Worm (Caenorhabditis elegans): ENCODE measurements around the gene F35F10.5.

The F35F10.5 gene

DNA sequence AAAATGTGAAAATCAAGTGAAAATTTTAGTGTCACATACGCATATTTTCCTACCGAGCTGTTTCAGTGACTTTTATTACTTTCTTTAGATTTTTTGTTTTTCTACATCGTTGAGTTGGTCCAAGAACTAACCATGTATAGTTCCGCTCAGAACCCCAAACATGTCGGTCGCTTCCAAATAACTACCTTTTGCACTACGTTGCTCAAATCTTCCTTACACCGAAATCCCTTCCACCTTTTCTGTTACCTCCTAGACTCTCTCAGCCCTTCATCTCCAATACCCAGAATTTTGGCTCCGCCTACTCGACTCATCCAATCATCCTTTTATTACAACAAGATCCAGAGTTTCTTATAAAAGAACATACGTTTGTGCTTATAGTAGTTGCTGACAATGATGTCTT lies at the start of gene F35F10.5:
Gene F35F10.5, plus strand, starts transcription at position 301 of the 400 bp plus-strand sequence.
- TF ChIP-seq aly-1 (tag; optimal IDR thresholded peaks at IDR 0.05) (no peak), B0310.2 (tag; optimal IDR thresholded peaks at IDR 0.05) (no peak), ceh-13 (GFP tag; optimal IDR thresholded peaks at IDR 0.05) (no peak), tbx-37 (GFP tag; conservative IDR thresholded peaks at IDR 0.05) (no peak), flt-1 (GFP tag; IDR thresholded peaks at IDR 0.05) (no peak), pes-1 (GFP tag; IDR thresholded peaks at IDR 0.05) (no peak), ets-7 (tag; optimal IDR thresholded peaks at IDR 0.05) (no peak), hmg-4 (GFP tag; optimal IDR thresholded peaks at IDR 0.05) (no peak), F13C5.2 (tag; optimal IDR thresholded peaks at IDR 0.05) (no peak), hmbx-1 (tag; optimal IDR thresholded peaks at IDR 0.05) (no peak), ceh-36 (tag; optimal IDR thresholded peaks at IDR 0.05) (no peak), ama-1 (optimal IDR thresholded peaks at IDR 0.05) (no peak), tra-4 (tag; optimal IDR thresholded peaks at IDR 0.05) (no peak), scrt-1 (GFP tag; IDR thresholded peaks at IDR 0.05) (no peak)

DNA sequence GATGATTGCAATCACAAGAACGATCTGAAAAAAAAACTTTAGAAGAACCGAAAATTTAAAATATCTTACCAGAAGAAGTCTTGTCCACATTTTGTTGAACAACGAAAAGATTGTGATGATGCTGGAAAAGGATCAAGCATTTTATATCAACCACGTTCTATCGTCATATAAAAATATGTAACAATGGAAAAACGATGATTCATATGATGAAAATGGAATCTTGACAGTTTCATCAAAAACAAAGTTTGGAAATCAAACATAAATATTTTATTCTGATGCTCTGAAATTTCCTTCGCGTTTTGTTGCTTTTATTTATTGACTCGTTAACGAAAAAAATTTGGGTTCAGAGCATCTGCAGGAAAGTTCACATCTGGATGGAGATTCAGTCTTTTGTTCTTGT lies 48.1 kb upstream of the F35F10.5 start, which contains the start of the genes K08D9.9 and str-16:
Gene K08D9.9, minus strand, starts transcription at position 101 of the 400 bp plus-strand sequence.
Gene str-16, plus strand, starts transcription at position 266 of the 400 bp plus-strand sequence.
- no peak for TF ChIP-seq ceh-13 (GFP tag; optimal IDR thresholded peaks at IDR 0.05)
- no peak for TF ChIP-seq hnd-1 (tag; optimal IDR thresholded peaks at IDR 0.05)
- no peak for TF ChIP-seq hmg-4 (GFP tag; optimal IDR thresholded peaks at IDR 0.05)
- no peak for TF ChIP-seq sea-1 (GFP tag; conservative IDR thresholded peaks at IDR 0.05)

DNA sequence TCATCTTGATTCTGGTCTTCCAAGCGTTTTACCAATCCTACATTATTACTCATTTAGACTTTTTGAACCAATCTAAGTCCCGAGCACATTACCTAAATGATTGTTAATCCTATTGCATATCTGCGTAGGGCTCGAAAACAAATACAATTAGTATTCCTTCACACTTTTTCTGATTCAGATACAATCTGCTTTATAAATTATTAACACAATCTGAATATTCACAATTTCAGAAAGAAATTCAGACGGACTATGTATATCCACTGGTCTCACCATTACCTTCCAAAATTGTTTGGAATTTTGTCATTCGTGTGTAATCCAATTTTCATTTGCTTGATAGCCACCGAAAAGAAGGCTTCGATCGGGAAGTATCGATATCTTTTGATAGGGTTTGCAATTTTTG lies 43.6 kb upstream of the F35F10.5 start, which contains the start of gene srj-11:
Gene srj-11, plus strand, starts transcription at position 250 of the 400 bp plus-strand sequence.
- TF ChIP-seq hmbx-1 (tag; optimal IDR thresholded peaks at IDR 0.05) (no peak), ets-7 (tag; optimal IDR thresholded peaks at IDR 0.05) (no peak), ceh-36 (tag; optimal IDR thresholded peaks at IDR 0.05) (no peak), tbx-11 (GFP tag; IDR thresholded peaks at IDR 0.05) (no peak), scrt-1 (GFP tag; IDR thresholded peaks at IDR 0.05) (no peak), tra-4 (tag; optimal IDR thresholded peaks at IDR 0.05) (no peak), hnd-1 (tag; optimal IDR thresholded peaks at IDR 0.05) (no peak)

DNA sequence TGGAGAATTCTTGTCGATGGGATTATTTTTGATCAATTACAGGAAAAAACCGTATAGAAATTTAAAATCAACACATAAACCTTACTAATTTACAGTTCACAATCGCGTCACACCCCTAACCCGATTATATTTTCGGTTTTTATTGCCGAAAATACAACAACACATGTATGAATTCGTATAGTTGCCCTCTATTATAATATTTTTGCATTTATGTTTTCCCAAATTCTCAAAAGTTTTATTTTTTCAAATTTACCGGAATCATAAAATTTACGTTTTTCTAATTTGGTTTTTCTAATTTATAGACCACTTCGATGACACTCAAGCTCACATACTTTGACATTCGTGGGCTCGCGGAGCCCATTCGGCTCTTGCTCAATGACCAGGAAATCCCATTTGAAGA lies 41.7 kb upstream of the F35F10.5 start, which contains the start of gene gst-23:
Gene gst-23, plus strand, starts transcription at position 301 of the 400 bp plus-strand sequence.
- TF ChIP-seq pes-1 (GFP tag; IDR thresholded peaks at IDR 0.05) = no peak
- no peak for TF ChIP-seq scrt-1 (GFP tag; IDR thresholded peaks at IDR 0.05)
- TF ChIP-seq hnd-1 (tag; optimal IDR thresholded peaks at IDR 0.05) = no peak

DNA sequence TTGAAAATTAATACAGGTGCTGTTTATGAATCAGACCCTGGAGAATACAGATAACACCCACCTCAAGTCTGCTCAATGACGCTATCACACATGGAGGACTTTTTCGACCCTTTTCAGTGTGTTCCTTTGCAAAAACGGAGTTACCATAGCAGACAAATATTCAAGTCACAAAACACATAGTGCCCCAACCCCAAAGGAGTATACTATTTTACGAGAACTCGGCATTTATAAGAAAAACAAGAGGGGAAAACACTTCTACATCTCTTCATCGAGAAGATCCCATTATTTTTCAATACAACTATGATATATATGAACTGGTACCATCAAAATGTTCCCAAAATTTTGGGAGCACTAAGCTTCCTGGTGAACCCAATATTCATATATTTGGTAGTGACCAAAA lies 40.0 kb upstream of the F35F10.5 start, which contains the start of gene srj-7:
Gene srj-7, plus strand, starts transcription at position 301 of the 400 bp plus-strand sequence.
- TF ChIP-seq pes-1 (GFP tag; IDR thresholded peaks at IDR 0.05) (no peak), aly-1 (tag; optimal IDR thresholded peaks at IDR 0.05) (no peak)

DNA sequence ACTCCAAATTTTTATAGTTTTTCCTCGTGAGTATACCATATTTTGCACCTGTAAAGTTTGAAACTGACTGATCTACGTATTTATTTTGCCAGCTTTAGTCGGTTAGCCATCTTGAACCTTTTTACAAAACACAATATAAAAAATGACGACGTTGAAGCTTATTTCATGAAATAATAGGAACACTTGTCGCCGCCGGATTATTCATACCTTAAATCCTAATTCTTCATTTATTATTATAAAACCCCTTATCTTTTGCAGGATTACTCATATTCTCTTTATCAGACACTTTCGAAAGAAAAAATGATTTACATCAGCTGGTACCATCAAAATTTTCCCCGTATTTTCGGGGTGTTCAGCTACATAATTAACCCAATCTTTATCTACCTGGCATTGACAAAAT lies 37.2 kb upstream of the F35F10.5 start, which contains the start of gene srj-8:
Gene srj-8, plus strand, starts transcription at position 301 of the 400 bp plus-strand sequence.
- TF ChIP-seq ama-1 (optimal IDR thresholded peaks at IDR 0.05) = no peak
- no peak for TF ChIP-seq aly-1 (tag; optimal IDR thresholded peaks at IDR 0.05)

DNA sequence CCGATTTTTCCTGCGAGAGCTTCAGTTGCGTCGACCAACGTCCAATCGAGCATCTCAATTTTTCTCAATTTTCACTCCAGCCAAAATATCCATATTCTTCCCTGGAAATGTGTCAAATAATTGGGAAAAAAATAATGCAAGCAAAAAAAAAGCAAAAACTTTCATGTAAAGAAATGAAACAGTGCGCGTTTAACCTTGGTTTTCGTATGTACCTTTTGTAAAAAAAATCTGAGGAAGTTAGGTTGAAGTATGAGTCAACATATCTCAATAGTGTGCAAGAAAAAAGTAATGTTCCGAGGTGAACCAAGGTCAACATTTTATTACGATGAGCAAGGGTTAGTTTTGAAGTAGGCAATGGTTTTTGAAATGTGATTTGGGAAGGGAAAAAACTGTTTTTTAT lies 34.6 kb upstream of the F35F10.5 start, which contains the start of gene T28A11.13:
Gene T28A11.13, minus strand, starts transcription at position 101 of the 400 bp plus-strand sequence.
- TF ChIP-seq ceh-13 (GFP tag; optimal IDR thresholded peaks at IDR 0.05) (no peak), ama-1 (optimal IDR thresholded peaks at IDR 0.05) (no peak), tra-4 (tag; optimal IDR thresholded peaks at IDR 0.05) (no peak), hmbx-1 (tag; optimal IDR thresholded peaks at IDR 0.05) (no peak), sea-1 (GFP tag; conservative IDR thresholded peaks at IDR 0.05) (no peak), flt-1 (GFP tag; IDR thresholded peaks at IDR 0.05) (no peak), tbx-11 (GFP tag; IDR thresholded peaks at IDR 0.05) (no peak), aly-1 (tag; optimal IDR thresholded peaks at IDR 0.05) (no peak), tbx-37 (GFP tag; conservative IDR thresholded peaks at IDR 0.05) (no peak), ets-7 (tag; optimal IDR thresholded peaks at IDR 0.05) (no peak), hnd-1 (tag; optimal IDR thresholded peaks at IDR 0.05) (no peak), scrt-1 (GFP tag; IDR thresholded peaks at IDR 0.05) (no peak), F13C5.2 (tag; optimal IDR thresholded peaks at IDR 0.05) (no peak), pes-1 (GFP tag; IDR thresholded peaks at IDR 0.05) (no peak), B0310.2 (tag; optimal IDR thresholded peaks at IDR 0.05) (no peak), hmg-4 (GFP tag; optimal IDR thresholded peaks at IDR 0.05) (no peak)

DNA sequence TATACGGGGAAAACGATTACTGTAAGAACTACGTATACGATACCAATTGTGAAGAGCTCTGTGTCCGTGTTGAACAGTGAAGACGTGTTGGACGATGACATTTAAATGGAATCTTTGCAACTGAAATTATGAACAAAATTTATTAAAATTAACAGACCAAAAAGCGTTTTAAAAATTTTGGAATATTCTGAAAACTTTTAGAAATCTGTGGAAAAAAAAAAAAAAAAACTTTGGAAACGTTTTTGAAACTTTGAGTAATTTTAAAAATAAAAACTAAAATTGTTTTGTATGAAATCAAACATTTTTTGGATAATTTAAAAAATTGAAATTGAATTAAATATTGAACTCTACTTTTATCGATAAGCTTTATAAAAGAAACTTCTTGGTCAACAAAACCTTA lies 28.7 kb upstream of the F35F10.5 start, which contains the start of gene srt-63:
Gene srt-63, minus strand, starts transcription at position 101 of the 400 bp plus-strand sequence.
- TF ChIP-seq tra-4 (tag; optimal IDR thresholded peaks at IDR 0.05) = no peak
- TF ChIP-seq hnd-1 (tag; optimal IDR thresholded peaks at IDR 0.05) = no peak
- TF ChIP-seq B0310.2 (tag; optimal IDR thresholded peaks at IDR 0.05) = no peak
- no peak for TF ChIP-seq hmbx-1 (tag; optimal IDR thresholded peaks at IDR 0.05)
- TF ChIP-seq ets-7 (tag; optimal IDR thresholded peaks at IDR 0.05) = no peak
- no peak for TF ChIP-seq aly-1 (tag; optimal IDR thresholded peaks at IDR 0.05)
- TF ChIP-seq hmg-4 (GFP tag; optimal IDR thresholded peaks at IDR 0.05) = no peak
- no peak for TF ChIP-seq F13C5.2 (tag; optimal IDR thresholded peaks at IDR 0.05)
- no peak for TF ChIP-seq tbx-11 (GFP tag; IDR thresholded peaks at IDR 0.05)
- TF ChIP-seq ama-1 (optimal IDR thresholded peaks at IDR 0.05) = no peak
- no peak for TF ChIP-seq tbx-37 (GFP tag; conservative IDR thresholded peaks at IDR 0.05)

DNA sequence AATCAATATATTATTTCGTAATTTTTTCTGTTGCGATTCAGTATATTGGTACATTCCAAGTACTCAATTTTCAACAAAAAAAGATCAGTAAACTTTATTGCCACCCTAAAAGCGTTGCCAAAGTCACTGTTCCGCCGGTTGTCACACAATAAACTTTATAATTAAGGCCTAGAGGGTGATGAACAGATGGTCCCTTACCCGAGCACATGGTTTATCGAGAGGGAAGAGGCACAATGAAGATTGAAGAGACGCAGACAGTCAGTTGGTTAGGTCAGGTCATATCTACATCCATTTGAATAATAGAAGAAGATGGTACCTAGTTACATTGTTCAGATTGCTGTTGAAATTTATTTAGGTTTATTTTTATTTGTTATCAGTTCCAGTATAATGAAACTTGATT lies 27.9 kb upstream of the F35F10.5 start:
- TF ChIP-seq sea-1 (GFP tag; conservative IDR thresholded peaks at IDR 0.05) (no peak), tbx-11 (GFP tag; IDR thresholded peaks at IDR 0.05) (no peak), tbx-37 (GFP tag; conservative IDR thresholded peaks at IDR 0.05) (no peak), ama-1 (optimal IDR thresholded peaks at IDR 0.05) (no peak), aly-1 (tag; optimal IDR thresholded peaks at IDR 0.05) (no peak), ets-7 (tag; optimal IDR thresholded peaks at IDR 0.05) (no peak), ceh-13 (GFP tag; optimal IDR thresholded peaks at IDR 0.05) (no peak), ceh-36 (tag; optimal IDR thresholded peaks at IDR 0.05) (no peak), scrt-1 (GFP tag; IDR thresholded peaks at IDR 0.05) (no peak), hnd-1 (tag; optimal IDR thresholded peaks at IDR 0.05) (no peak), B0310.2 (tag; optimal IDR thresholded peaks at IDR 0.05) (no peak), hmg-4 (GFP tag; optimal IDR thresholded peaks at IDR 0.05) (no peak), hmbx-1 (tag; optimal IDR thresholded peaks at IDR 0.05) (no peak), flt-1 (GFP tag; IDR thresholded peaks at IDR 0.05) (no peak), pes-1 (GFP tag; IDR thresholded peaks at IDR 0.05) (no peak), F13C5.2 (tag; optimal IDR thresholded peaks at IDR 0.05) (no peak), tra-4 (tag; optimal IDR thresholded peaks at IDR 0.05) (no peak)
